Fruit fly (Drosophila melanogaster) whole organism, embryonic: ENCODE measurements around the gene SrpRalpha.

Experiments
- ATbp ChIP-seq: fragments of 200-800 bp; sonication (Bioruptor generic); optimal IDR thresholded peaks from 2 replicates; lab custom pipeline; 2017; ENCODE audit warnings: missing biosample characterization, mild to moderate bottlenecking, missing genetic modification characterization, missing genetic modification reagents
- Atf-2 ChIP-seq: fragments of 200-800 bp; sonication (Bioruptor generic); optimal IDR thresholded peaks from 2 replicates; lab custom pipeline; 2016; ENCODE audit warnings: missing biosample characterization, missing genetic modification characterization
- BtbVII ChIP-seq: fragments of 200-800 bp; sonication (Bioruptor generic); optimal IDR thresholded peaks from 3 replicates; lab custom pipeline; 2017; ENCODE audit warnings: missing biosample characterization, mild to moderate bottlenecking, missing genetic modification characterization
- CG1024 ChIP-seq: fragments of 200-800 bp; sonication (Bioruptor generic); IDR thresholded peaks from 2 replicates; pipeline ENCODE4 v1.3.6; 2022; ENCODE audit warnings: missing biosample characterization, missing genetic modification characterization
- CG12219 ChIP-seq: fragments of 200-800 bp; sonication (Bioruptor generic); optimal IDR thresholded peaks from 3 replicates; lab custom pipeline; 2018; ENCODE audit warnings: missing biosample characterization, mild to moderate bottlenecking, missing genetic modification characterization
- CG12299 ChIP-seq: fragments of 200-800 bp; sonication (Bioruptor generic); optimal IDR thresholded peaks from 2 replicates; lab custom pipeline; 2018; ENCODE audit warnings: missing biosample characterization, mild to moderate bottlenecking, missing genetic modification characterization
- CG1233 ChIP-seq: fragments of 200-800 bp; sonication (Bioruptor generic); optimal IDR thresholded peaks from 4 replicates; lab custom pipeline; 2018; ENCODE audit warnings: missing biosample characterization, mild to moderate bottlenecking, missing genetic modification characterization
- CG1603 ChIP-seq: fragments of 200-800 bp; sonication (Bioruptor generic); optimal IDR thresholded peaks from 2 replicates; lab custom pipeline; 2019; ENCODE audit warnings: missing biosample characterization, mild to moderate bottlenecking, missing genetic modification characterization, moderate library complexity
- CG17568 ChIP-seq: fragments of 200-800 bp; sonication (Bioruptor generic); optimal IDR thresholded peaks from 2 replicates; lab custom pipeline; 2018; ENCODE audit warnings: missing biosample characterization, mild to moderate bottlenecking, missing genetic modification characterization, moderate library complexity
- CG18262 ChIP-seq: fragments of 200-800 bp; optimal IDR thresholded peaks from 3 replicates; lab custom pipeline; 2019; ENCODE audit warnings: missing biosample characterization, mild to moderate bottlenecking, missing genetic modification characterization, moderate library complexity
- CG33213 ChIP-seq: fragments of 200-800 bp; sonication (Bioruptor generic); optimal IDR thresholded peaks from 3 replicates; lab custom pipeline; 2016; ENCODE audit warnings: missing biosample characterization, missing genetic modification characterization
- CG33557 ChIP-seq: fragments of 200-800 bp; sonication (Bioruptor generic); optimal IDR thresholded peaks from 2 replicates; lab custom pipeline; 2019; ENCODE audit warnings: missing biosample characterization, mild to moderate bottlenecking, missing genetic modification characterization, moderate library complexity
- CG3847 ChIP-seq: fragments of 200-800 bp; sonication (Bioruptor generic); IDR thresholded peaks from 2 replicates; pipeline ENCODE4 v1.3.6; 2022; ENCODE audit warnings: missing biosample characterization, missing genetic modification characterization
- CG3995 ChIP-seq: fragments of 200-800 bp; sonication (Bioruptor generic); optimal IDR thresholded peaks from 3 replicates; lab custom pipeline; 2016; ENCODE audit warnings: missing biosample characterization, missing genetic modification characterization
- CG4282 ChIP-seq: fragments of 200-800 bp; sonication (Bioruptor generic); optimal IDR thresholded peaks from 2 replicates; lab custom pipeline; 2016; ENCODE audit warnings: missing biosample characterization, missing genetic modification characterization
- CG6683 ChIP-seq: fragments of 200-800 bp; sonication (Bioruptor generic); optimal IDR thresholded peaks from 2 replicates; lab custom pipeline; 2017; ENCODE audit warnings: missing biosample characterization, mild to moderate bottlenecking, missing genetic modification characterization, missing genetic modification reagents
- CG6791 ChIP-seq: fragments of 200-800 bp; sonication (Bioruptor generic); IDR thresholded peaks from 3 replicates; pipeline ENCODE4 v1.3.6; 2022; ENCODE audit warnings: missing biosample characterization, missing genetic modification characterization; ENCODE audit not compliant: partially characterized antibody
- CG8478 ChIP-seq: fragments of >200 bp; optimal IDR thresholded peaks from 2 replicates; lab custom pipeline; 2018
- CG8765 ChIP-seq: fragments of 200-800 bp; sonication (Bioruptor generic); IDR thresholded peaks from 2 replicates; pipeline ENCODE4 v1.3.6; 2022; ENCODE audit warnings: missing biosample characterization, missing genetic modification characterization
- CG8924 ChIP-seq: fragments of 200-800 bp; optimal IDR thresholded peaks from 3 replicates; lab custom pipeline; 2019; ENCODE audit warnings: missing biosample characterization, mild to moderate bottlenecking, missing genetic modification characterization, moderate library complexity
- CG9215 ChIP-seq: fragments of 200-800 bp; sonication (Bioruptor generic); IDR thresholded peaks from 2 replicates; pipeline ENCODE4 v1.3.6; 2022; ENCODE audit warnings: missing biosample characterization, missing genetic modification characterization
- Dip3 ChIP-seq: fragments of 200-800 bp; sonication (Bioruptor generic); optimal IDR thresholded peaks from 3 replicates; lab custom pipeline; 2016; ENCODE audit warnings: missing biosample characterization, missing genetic modification characterization
- E2f1 ChIP-seq: fragments of 200-800 bp; sonication (Bioruptor generic); IDR thresholded peaks from 2 replicates; pipeline ENCODE4 v1.3.6; 2022; ENCODE audit warnings: missing biosample characterization, missing genetic modification characterization
- ERR ChIP-seq: fragments of 200-800 bp; sonication (Bioruptor generic); optimal IDR thresholded peaks from 2 replicates; lab custom pipeline; 2016; ENCODE audit warnings: missing biosample characterization, missing genetic modification characterization
- Ets97D ChIP-seq: fragments of 200-800 bp; sonication (Bioruptor generic); optimal IDR thresholded peaks from 3 replicates; lab custom pipeline; 2016; ENCODE audit warnings: missing biosample characterization, missing genetic modification characterization
- H2.0 ChIP-seq: fragments of 200-800 bp; sonication (Bioruptor generic); IDR thresholded peaks from 2 replicates; pipeline ENCODE4 v1.3.6; 2022; ENCODE audit warnings: missing biosample characterization, missing genetic modification characterization
- HLHmδ ChIP-seq: fragments of 200-800 bp; sonication (Bioruptor generic); optimal IDR thresholded peaks from 2 replicates; lab custom pipeline; 2018; ENCODE audit warnings: missing biosample characterization, mild to moderate bottlenecking, missing genetic modification characterization, moderate library complexity
- HmgZ ChIP-seq: fragments of 200-800 bp; sonication (Bioruptor generic); optimal IDR thresholded peaks from 2 replicates; lab custom pipeline; 2018; ENCODE audit warnings: missing biosample characterization, mild to moderate bottlenecking, missing genetic modification characterization
- Hmx ChIP-seq: fragments of 200-800 bp; sonication (Bioruptor generic); optimal IDR thresholded peaks from 2 replicates; lab custom pipeline; 2016; ENCODE audit warnings: missing biosample characterization, missing genetic modification characterization
- MBD-R2 ChIP-seq: fragments of 200-800 bp; sonication (Bioruptor generic); IDR thresholded peaks from 2 replicates; pipeline ENCODE4 v1.3.6; 2022; ENCODE audit warnings: missing biosample characterization, missing genetic modification characterization
- Nf-YC ChIP-seq: fragments of 200-800 bp; optimal IDR thresholded peaks from 3 replicates; lab custom pipeline; 2019; ENCODE audit warnings: missing biosample characterization, mild to moderate bottlenecking, missing genetic modification characterization, moderate library complexity
- Optix ChIP-seq: fragments of 200-800 bp; sonication (Bioruptor generic); IDR thresholded peaks from 3 replicates; pipeline ENCODE4 v1.3.6; 2022; ENCODE audit warnings: missing biosample characterization, missing genetic modification characterization
- Ptx1 ChIP-seq: fragments of 200-800 bp; sonication (Bioruptor generic); IDR thresholded peaks from 2 replicates; pipeline ENCODE4 v1.3.6; 2022; ENCODE audit warnings: missing biosample characterization, missing genetic modification characterization
- Scr ChIP-seq: fragments of 200-800 bp; sonication (Bioruptor generic); IDR thresholded peaks from 2 replicates; pipeline ENCODE4 v1.3.6; 2022; ENCODE audit warnings: missing biosample characterization, missing genetic modification characterization; ENCODE audit not compliant: partially characterized antibody
- Side ChIP-seq: fragments of 200-800 bp; sonication (Bioruptor generic); optimal IDR thresholded peaks from 2 replicates; lab custom pipeline; 2016; ENCODE audit warnings: missing biosample characterization, missing genetic modification characterization
- Stat92E ChIP-seq, 3 experiments: fragments of >200 bp in 2 of 3; fragments of 200-800 bp in 1 of 3; sonication (Bioruptor generic) in 1 of 3; optimal IDR thresholded peaks; 2 replicates each; lab custom pipeline; 2017 to 2019; ENCODE audit warnings: missing biosample characterization in 3 of 3, missing genetic modification characterization in 3 of 3, mild to moderate bottlenecking in 1 of 3, moderate library complexity in 1 of 3
- Xrp1 ChIP-seq: fragments of 200-800 bp; sonication (Bioruptor generic); IDR thresholded peaks from 2 replicates; pipeline ENCODE4 v1.3.6; 2022; ENCODE audit warnings: missing biosample characterization, missing genetic modification characterization
- ac ChIP-seq: fragments of 200-800 bp; sonication (Bioruptor generic); optimal IDR thresholded peaks from 3 replicates; lab custom pipeline; 2017; ENCODE audit warnings: missing biosample characterization, mild to moderate bottlenecking, missing genetic modification characterization
- bbx ChIP-seq: fragments of 200-800 bp; sonication (Bioruptor generic); IDR thresholded peaks from 2 replicates; pipeline ENCODE4 v1.3.6; 2022; ENCODE audit warnings: missing biosample characterization, missing genetic modification characterization; ENCODE audit not compliant: partially characterized antibody
- chif ChIP-seq, 2 experiments: fragments of 200-800 bp; sonication (Bioruptor generic); optimal IDR thresholded peaks; 3 replicates each; lab custom pipeline; 2016; ENCODE audit warnings: missing biosample characterization in 2 of 2, missing genetic modification characterization in 2 of 2
- disco-r ChIP-seq: fragments of 200-800 bp; sonication (Bioruptor generic); optimal IDR thresholded peaks from 2 replicates; lab custom pipeline; 2016; ENCODE audit warnings: missing biosample characterization, missing genetic modification characterization
- gfzf ChIP-seq: fragments of 200-800 bp; sonication (Bioruptor generic); optimal IDR thresholded peaks from 2 replicates; lab custom pipeline; 2016; ENCODE audit warnings: missing biosample characterization, mild to moderate bottlenecking, missing genetic modification characterization, moderate library complexity
- ham ChIP-seq: fragments of 200-800 bp; sonication (Bioruptor generic); IDR thresholded peaks from 2 replicates; pipeline ENCODE4 v1.3.6; 2022; ENCODE audit warnings: missing biosample characterization, missing genetic modification characterization
- hbn ChIP-seq: fragments of 200-800 bp; sonication (Bioruptor generic); IDR thresholded peaks from 2 replicates; pipeline ENCODE4 v1.3.6; 2022; ENCODE audit warnings: missing biosample characterization, missing genetic modification characterization; ENCODE audit not compliant: partially characterized antibody
- nau ChIP-seq: fragments of 200-800 bp; sonication (Bioruptor generic); optimal IDR thresholded peaks from 3 replicates; lab custom pipeline; 2017; ENCODE audit warnings: missing biosample characterization, mild to moderate bottlenecking, missing genetic modification characterization, missing genetic modification reagents
- nom ChIP-seq: fragments of 200-800 bp; sonication (Bioruptor generic); optimal IDR thresholded peaks from 2 replicates; lab custom pipeline; 2017; ENCODE audit warnings: missing biosample characterization, missing genetic modification characterization, mild to moderate bottlenecking, moderate library complexity, missing genetic modification reagents
- shn ChIP-seq: fragments of 200-800 bp; sonication (Bioruptor generic); optimal IDR thresholded peaks from 3 replicates; lab custom pipeline; 2016; ENCODE audit warnings: missing biosample characterization, missing genetic modification characterization
- sisA ChIP-seq: fragments of 200-800 bp; sonication (Bioruptor generic); IDR thresholded peaks from 2 replicates; pipeline ENCODE4 v1.3.6; 2022; ENCODE audit warnings: missing biosample characterization, missing genetic modification characterization
- usp ChIP-seq: fragments of >200 bp; optimal IDR thresholded peaks from 2 replicates; lab custom pipeline; 2017; ENCODE audit warnings: missing biosample characterization, missing genetic modification characterization
- vfl ChIP-seq: fragments of 200-800 bp; sonication (Bioruptor generic); optimal IDR thresholded peaks from 2 replicates; lab custom pipeline; 2016; ENCODE audit warnings: missing biosample characterization, missing genetic modification characterization
- vvl ChIP-seq: fragments of 200-800 bp; sonication (Bioruptor generic); IDR thresholded peaks from 2 replicates; pipeline ENCODE4 v1.3.6; 2022; ENCODE audit warnings: missing biosample characterization, missing genetic modification characterization
- wdn ChIP-seq: fragments of 200-800 bp; sonication (Bioruptor generic); IDR thresholded peaks from 2 replicates; pipeline ENCODE4 v1.3.6; 2022; ENCODE audit warnings: missing biosample characterization, missing genetic modification characterization

SrpRalpha gene

DNA sequence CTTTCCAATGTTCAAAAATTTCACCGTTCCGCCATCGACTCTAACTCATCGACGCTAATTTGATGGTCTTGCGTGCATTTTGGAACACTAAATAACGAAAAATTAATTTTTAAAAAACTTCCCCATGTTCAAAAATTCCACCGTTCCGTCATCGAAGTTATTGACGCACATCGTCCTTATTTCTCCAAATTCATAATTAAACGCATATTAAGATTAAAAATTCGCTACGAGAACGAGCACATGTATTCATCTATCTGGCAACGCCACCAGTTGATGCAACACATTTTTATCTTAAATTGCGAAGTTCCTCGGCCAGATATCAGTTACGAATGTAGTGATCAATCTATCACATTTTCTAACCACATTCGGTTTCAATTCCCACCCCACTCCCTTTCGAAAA lies 20.3 kb upstream of the SrpRalpha start, which contains the start of gene Lint-1 (continued):
- TF ChIP-seq Scr (GFP tag; lab: Robert Waterston, UW) (peak; percentile 37), ATbp (GFP tag; lab: Kevin White, UChicago) (no peak), shn (GFP tag; lab: Kevin White, UChicago) (peak; percentile 26), HLHmδ (GFP tag; lab: Kevin White, UChicago) (no peak), nau (no peak), Nf-YC (no peak), sisA (GFP tag; lab: Robert Waterston, UW) (peak; percentile 26; the same call in 1 of the 2 replicates), CG1024 (no peak), CG6791 (GFP tag; lab: Robert Waterston, UW) (no peak), CG17568 (GFP tag; lab: Kevin White, UChicago) (no peak), vfl (GFP tag; lab: Kevin White, UChicago) (peak; percentile 6), Stat92E (GFP tag; optimal IDR thresholded peaks at IDR 0.05; lab: Kevin White, UChicago) (no peak), Ets97D (peak; percentile 15), Ptx1 (GFP tag; lab: Robert Waterston, UW) (peak; percentile 41; the same call in 1 of the 2 replicates), wdn (GFP tag; lab: Robert Waterston, UW) (no peak), CG1233 (no peak), CG3995 (GFP tag; lab: Kevin White, UChicago) (peak; percentile 26), usp (no peak), CG8765 (GFP tag; lab: Robert Waterston, UW) (no peak), Hmx (GFP tag; lab: Kevin White, UChicago) (no peak), CG18262 (tag; lab: Kevin White, UChicago) (no peak), CG12299 (tag; lab: Kevin White, UChicago) (no peak), ERR (GFP tag; lab: Kevin White, UChicago) (no peak), CG9215 (GFP tag; lab: Robert Waterston, UW) (no peak), CG8478 (lab: Kevin White, UChicago) (no peak), HmgZ (tag; lab: Kevin White, UChicago) (no peak), ham (GFP tag; lab: Robert Waterston, UW) (no peak), nom (GFP tag; lab: Kevin White, UChicago) (no peak), Dip3 (GFP tag; lab: Kevin White, UChicago) (no peak), disco-r (GFP tag; lab: Kevin White, UChicago) (no peak), E2f1 (GFP tag; lab: Robert Waterston, UW) (no peak), CG33557 (GFP tag; lab: Kevin White, UChicago) (no peak), CG33213 (no peak), hbn (GFP tag; lab: Robert Waterston, UW) (no peak), BtbVII (no peak), ac (GFP tag; lab: Kevin White, UChicago) (no peak), H2.0 (GFP tag; lab: Robert Waterston, UW) (0 out of 2 replicates have a peak, but pooled peaks have one; percentile 31), chif (GFP tag; optimal IDR thresholded peaks at IDR 0.05; lab: Kevin White, UChicago) (no peak), Side (peak; percentile 12), MBD-R2 (GFP tag; lab: Robert Waterston, UW) (peak; percentile 33; the same call in 1 of the 2 replicates), Optix (GFP tag; lab: Robert Waterston, UW) (0 out of 3 replicates have a peak, but pooled peaks have one; percentile 22), CG12219 (GFP tag; lab: Kevin White, UChicago) (no peak), CG4282 (GFP tag; lab: Kevin White, UChicago) (no peak), Atf-2 (no peak), Xrp1 (peak; percentile 28; the same call in 1 of the 2 replicates), CG8924 (no peak), gfzf (GFP tag; lab: Kevin White, UChicago) (peak; percentile 9), CG1603 (tag; lab: Kevin White, UChicago) (peak; percentile 94), bbx (GFP tag; lab: Robert Waterston, UW) (no peak), CG6683 (GFP tag; lab: Kevin White, UChicago) (no peak), vvl (GFP tag; lab: Robert Waterston, UW) (peak; percentile 42; the same call in 1 of the 2 replicates), CG3847 (GFP tag; lab: Robert Waterston, UW) (no peak)
